Worm (Caenorhabditis elegans): ENCODE measurements around the gene rpl-43.

The rpl-43 gene

DNA sequence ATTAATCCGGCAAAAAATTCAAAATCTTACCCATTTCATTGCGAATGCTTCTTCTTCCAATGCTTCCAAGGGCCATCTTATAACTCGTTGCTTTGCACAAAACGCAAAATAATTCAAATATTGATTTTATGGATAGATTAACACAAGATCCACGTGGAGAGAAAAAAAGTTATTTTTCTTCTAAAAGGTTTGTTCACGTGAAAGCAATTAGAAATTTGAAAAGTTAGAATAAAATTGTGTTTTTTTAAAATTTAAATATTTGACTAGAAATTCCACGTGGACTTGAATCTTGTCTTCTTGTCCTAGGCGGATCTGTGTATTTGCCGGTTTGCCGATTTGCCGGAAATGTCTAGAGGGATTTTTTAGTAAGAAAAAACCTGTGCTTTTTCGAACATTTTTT lies 20.0 kb downstream of the rpl-43 start, which contains the start of gene Y48B6A.5:
TSS of gene Y48B6A.5 (minus strand) at position 101 of the 400 bp plus-strand sequence.
- no peak for TF ChIP-seq nhr-12 (tag; optimal IDR thresholded peaks at IDR 0.05)
- TF ChIP-seq lsy-2 (tag; optimal IDR thresholded peaks at IDR 0.05) = no peak
- TF ChIP-seq ces-1 (GFP tag; optimal IDR thresholded peaks at IDR 0.05) = no peak
- no peak for TF ChIP-seq sptf-1 (tag; optimal IDR thresholded peaks at IDR 0.05)
- no peak for TF ChIP-seq efl-1 (optimal IDR thresholded peaks at IDR 0.05)
- TF ChIP-seq efl-1 (GFP tag; optimal IDR thresholded peaks at IDR 0.05 in 1 of 2) = no peak
- no peak for TF ChIP-seq sup-37 (GFP tag; optimal IDR thresholded peaks at IDR 0.05)
- TF ChIP-seq ztf-11 (tag; optimal IDR thresholded peaks at IDR 0.05) = no peak
- TF ChIP-seq lin-13 (GFP tag; optimal IDR thresholded peaks at IDR 0.05) = no peak
- TF ChIP-seq fkh-4 (tag; optimal IDR thresholded peaks at IDR 0.05; ENCODE audit: borderline replicate concordance) = no peak
- no peak for TF ChIP-seq unc-62 (GFP tag; optimal IDR thresholded peaks at IDR 0.05)
- TF ChIP-seq dpl-1 (GFP tag; optimal IDR thresholded peaks at IDR 0.05) = no peak
- TF ChIP-seq nhr-90 (tag; optimal IDR thresholded peaks at IDR 0.05; ENCODE audit: poor library complexity) = no peak
- no peak for TF ChIP-seq egl-27 (tag; optimal IDR thresholded peaks at IDR 0.05)
- no peak for TF ChIP-seq tbx-2 (tag; optimal IDR thresholded peaks at IDR 0.05)
- TF ChIP-seq rnt-1 (tag; optimal IDR thresholded peaks at IDR 0.05) = no peak
- no peak for TF ChIP-seq blmp-1 (tag; optimal IDR thresholded peaks at IDR 0.05)
- TF ChIP-seq ceh-90 (tag; optimal IDR thresholded peaks at IDR 0.05) = no peak
- no peak for TF ChIP-seq ceh-82 (tag; optimal IDR thresholded peaks at IDR 0.05)

ce11 chrII:14176642-14177041 lies 21.5 kb downstream of the rpl-43 start:
- TF ChIP-seq lin-14 (GFP tag; optimal IDR thresholded peaks at IDR 0.05) (peak; percentile 59), mab-9 (GFP tag; IDR thresholded peaks at IDR 0.05) (no peak), rnt-1 (tag; optimal IDR thresholded peaks at IDR 0.05) (peak; percentile 26), efl-1 (optimal IDR thresholded peaks at IDR 0.05) (no peak), efl-1 (GFP tag; optimal IDR thresholded peaks at IDR 0.05 in 1 of 2) (peak in 1 of 2 experiments; percentile 42), efl-3 (GFP tag; optimal IDR thresholded peaks at IDR 0.05) (no peak), sup-37 (GFP tag; optimal IDR thresholded peaks at IDR 0.05) (no peak), nhr-20 (tag; optimal IDR thresholded peaks at IDR 0.05) (no peak), mdl-1 (tag; optimal IDR thresholded peaks at IDR 0.05) (no peak)

- TF ChIP-seq xbp-1 (tag; optimal IDR thresholded peaks at IDR 0.05) = no peak
- peak; percentile 67 for TF ChIP-seq rnt-1 (tag; optimal IDR thresholded peaks at IDR 0.05)
- TF ChIP-seq ama-1 (optimal IDR thresholded peaks at IDR 0.05) = no peak
- no peak for TF ChIP-seq alr-1 (tag; optimal IDR thresholded peaks at IDR 0.05; ENCODE audit: borderline replicate concordance)
- TF ChIP-seq unc-130 (tag; optimal IDR thresholded peaks at IDR 0.05) = peak; percentile 0
- TF ChIP-seq sptf-1 (tag; optimal IDR thresholded peaks at IDR 0.05) = no peak
- no peak for TF ChIP-seq efl-1 (optimal IDR thresholded peaks at IDR 0.05)
- TF ChIP-seq efl-1 (GFP tag; optimal IDR thresholded peaks at IDR 0.05 in 1 of 2) = peak in 1 of 2 experiments; percentile 44
- TF ChIP-seq nhr-71 (tag; optimal IDR thresholded peaks at IDR 0.05) = peak; percentile 30
- peak in 1 of 2 experiments; percentile 18 for TF ChIP-seq lsy-2 (tag; optimal IDR thresholded peaks at IDR 0.05)
- TF ChIP-seq lin-39 (tag; optimal IDR thresholded peaks at IDR 0.05) = peak; percentile 40
- TF ChIP-seq zip-4 (GFP tag; optimal IDR thresholded peaks at IDR 0.05) = no peak
- peak; percentile 65 for TF ChIP-seq lin-14 (GFP tag; optimal IDR thresholded peaks at IDR 0.05)
Observed at ce11 chrII:14178233-14178969, 23.3 kb downstream of the rpl-43 start, which contains the start of gene efhd-1. efhd-1 (plus strand) TSS chrII:14178814.

DNA sequence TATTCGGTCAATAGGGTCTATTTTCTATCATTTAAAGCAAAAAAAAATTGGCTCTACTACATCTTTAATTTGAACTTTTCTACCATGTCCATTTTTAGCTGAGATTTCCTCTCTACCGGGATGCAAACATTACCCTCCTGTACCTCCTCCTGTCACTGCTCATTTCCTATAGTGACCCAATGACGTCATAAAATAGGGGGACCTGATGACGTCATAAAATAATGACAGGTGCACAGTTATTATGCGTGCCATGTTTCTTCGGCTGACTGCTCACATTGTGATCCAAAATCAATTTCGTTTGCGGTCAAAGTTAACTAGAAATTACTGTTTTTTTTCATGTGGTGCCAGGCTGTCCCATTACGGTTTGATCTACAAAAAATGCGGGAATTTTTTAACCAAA lies 31.8 kb downstream of the rpl-43 start:
- TF ChIP-seq egl-27 (tag; optimal IDR thresholded peaks at IDR 0.05) = no peak

DNA sequence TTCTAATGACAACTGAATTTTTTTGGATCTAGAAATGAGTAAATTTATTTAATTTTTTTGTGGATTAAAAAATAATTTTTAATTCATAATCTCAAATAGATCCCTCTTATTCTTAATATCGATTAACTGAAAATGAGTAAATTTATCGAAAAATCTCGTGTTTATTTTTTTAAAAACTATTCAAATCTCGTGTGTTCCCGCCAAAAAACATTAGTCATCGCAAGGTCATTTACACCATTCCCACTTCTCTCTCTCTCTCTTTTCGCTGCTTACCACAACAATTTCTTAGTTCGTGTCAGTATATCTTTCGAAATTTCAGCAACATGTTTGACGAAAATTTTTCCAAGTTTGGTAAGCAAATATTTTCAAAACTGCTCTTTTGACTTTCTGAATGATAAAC lies 32.4 kb downstream of the rpl-43 start:
- TF ChIP-seq lin-14 (GFP tag; optimal IDR thresholded peaks at IDR 0.05) (peak; percentile 4), snu-23 (GFP tag; optimal IDR thresholded peaks at IDR 0.05) (no peak), dpl-1 (GFP tag; optimal IDR thresholded peaks at IDR 0.05) (peak; percentile 36 to 52 (median 46)), lin-35 (GFP tag; optimal IDR thresholded peaks at IDR 0.05) (peak in 1 of 2 experiments; percentile 32), grh-1 (GFP tag; IDR thresholded peaks at IDR 0.05) (no peak), efl-1 (optimal IDR thresholded peaks at IDR 0.05) (peak in 1 of 2 experiments; percentile 4), efl-1 (GFP tag; optimal IDR thresholded peaks at IDR 0.05 in 1 of 2) (peak; percentile 54 to 74), nhr-19 (GFP tag; conservative IDR thresholded peaks at IDR 0.05) (no peak), nhr-85 (tag) (peak; percentile 35)
